Fruit fly (Drosophila melanogaster) whole organism, prepupa: ENCODE results near the gene CG5071.

Source experiments
- Blimp-1 ChIP-seq: fragments of 200-800 bp; sonication (Bioruptor generic); optimal IDR thresholded peaks from 3 replicates; lab custom pipeline; 2017; ENCODE audit warnings: missing biosample characterization, missing genetic modification characterization, mild to moderate bottlenecking, moderate library complexity, missing genetic modification reagents
- CG10631 ChIP-seq: fragments of 200-800 bp; sonication (Bioruptor generic); optimal IDR thresholded peaks from 2 replicates; lab custom pipeline; 2016; ENCODE audit warnings: missing biosample characterization, missing genetic modification characterization
- CG11294 ChIP-seq: fragments of 200-800 bp; sonication (Bioruptor generic); IDR thresholded peaks from 2 replicates; pipeline ENCODE4 v1.3.6; 2022; ENCODE audit warnings: missing biosample characterization, missing genetic modification characterization
- CG15336 ChIP-seq: fragments of 200-800 bp; sonication (Bioruptor generic); IDR thresholded peaks from 2 replicates; pipeline ENCODE4 v1.3.6; 2022; ENCODE audit warnings: missing biosample characterization, missing genetic modification characterization
- CG1621 ChIP-seq: fragments of 200-800 bp; sonication (Bioruptor generic); optimal IDR thresholded peaks from 3 replicates; lab custom pipeline; 2018; ENCODE audit warnings: missing biosample characterization, mild to moderate bottlenecking, missing genetic modification characterization
- CG3032 ChIP-seq: fragments of 200-800 bp; optimal IDR thresholded peaks from 2 replicates; lab custom pipeline; 2019; ENCODE audit warnings: missing biosample characterization, mild to moderate bottlenecking, missing genetic modification characterization, moderate library complexity
- CG31627 ChIP-seq: fragments of 200-800 bp; sonication (Bioruptor generic); optimal IDR thresholded peaks from 3 replicates; lab custom pipeline; 2016; ENCODE audit warnings: missing biosample characterization, missing genetic modification characterization
- CG34406 ChIP-seq: fragments of 200-800 bp; sonication (Bioruptor generic); optimal IDR thresholded peaks from 3 replicates; lab custom pipeline; 2016; ENCODE audit warnings: missing biosample characterization, missing genetic modification characterization
- CG3919 ChIP-seq: fragments of 200-800 bp; sonication (Bioruptor generic); optimal IDR thresholded peaks from 3 replicates; lab custom pipeline; 2016; ENCODE audit warnings: missing biosample characterization, missing genetic modification characterization
- CG4318 ChIP-seq: fragments of 200-800 bp; sonication (Bioruptor generic); optimal IDR thresholded peaks from 3 replicates; lab custom pipeline; 2017; ENCODE audit warnings: missing biosample characterization, mild to moderate bottlenecking, missing genetic modification characterization
- CG6163 ChIP-seq: fragments of 200-800 bp; sonication (Bioruptor generic); IDR thresholded peaks from 3 replicates; pipeline ENCODE4 v1.3.6; 2022; ENCODE audit warnings: missing biosample characterization, missing genetic modification characterization
- CG6276 ChIP-seq: fragments of 200-800 bp; sonication (Bioruptor generic); optimal IDR thresholded peaks from 2 replicates; lab custom pipeline; 2017; ENCODE audit warnings: missing biosample characterization, mild to moderate bottlenecking, missing genetic modification characterization
- CG6792 ChIP-seq: fragments of 200-800 bp; sonication (Bioruptor generic); optimal IDR thresholded peaks from 3 replicates; lab custom pipeline; 2016; ENCODE audit warnings: missing biosample characterization, missing genetic modification characterization
- CG6808 ChIP-seq: fragments of 200-800 bp; sonication (Bioruptor generic); optimal IDR thresholded peaks from 3 replicates; lab custom pipeline; 2017; ENCODE audit warnings: missing biosample characterization, missing genetic modification characterization, mild to moderate bottlenecking, moderate library complexity, missing genetic modification reagents
- CG6854 ChIP-seq: fragments of 200-800 bp; sonication (Bioruptor generic); optimal IDR thresholded peaks from 2 replicates; lab custom pipeline; 2017; ENCODE audit warnings: missing biosample characterization, mild to moderate bottlenecking, missing genetic modification characterization
- CG7368 ChIP-seq: fragments of 200-800 bp; sonication (Bioruptor generic); optimal IDR thresholded peaks from 3 replicates; lab custom pipeline; 2016; ENCODE audit warnings: missing biosample characterization, missing genetic modification characterization
- CG8319 ChIP-seq: fragments of 200-800 bp; sonication (Bioruptor generic); optimal IDR thresholded peaks from 3 replicates; lab custom pipeline; 2016; ENCODE audit warnings: missing biosample characterization, missing genetic modification characterization
- CG9139 ChIP-seq: fragments of 200-800 bp; sonication (Bioruptor generic); optimal IDR thresholded peaks from 3 replicates; lab custom pipeline; 2017; ENCODE audit warnings: missing biosample characterization, mild to moderate bottlenecking, missing genetic modification characterization
- Eip75B ChIP-seq: fragments of 200-800 bp; sonication (Bioruptor generic); optimal IDR thresholded peaks from 3 replicates; lab custom pipeline; 2016; ENCODE audit warnings: missing biosample characterization, missing genetic modification characterization
- Eip78C ChIP-seq: fragments of 200-800 bp; sonication (Bioruptor generic); peaks from one replicate; lab custom pipeline; 2016; ENCODE audit warnings: missing biosample characterization, missing genetic modification characterization
- Eip93F ChIP-seq: fragments of 200-800 bp; sonication (Bioruptor generic); optimal IDR thresholded peaks from 2 replicates; lab custom pipeline; 2016; ENCODE audit warnings: missing biosample characterization, mild to moderate bottlenecking, missing genetic modification characterization
- Ets21C ChIP-seq: fragments of 200-800 bp; sonication (Bioruptor generic); optimal IDR thresholded peaks from 3 replicates; lab custom pipeline; 2016; ENCODE audit warnings: missing biosample characterization, missing genetic modification characterization
- Ets96B ChIP-seq: fragments of 200-800 bp; optimal IDR thresholded peaks from 2 replicates; lab custom pipeline; 2019; ENCODE audit warnings: missing biosample characterization, mild to moderate bottlenecking, missing genetic modification characterization, moderate library complexity
- Gug ChIP-seq: fragments of 200-800 bp; sonication (Bioruptor generic); IDR thresholded peaks from 2 replicates; pipeline ENCODE4 v1.3.6; 2022; ENCODE audit warnings: missing biosample characterization, missing genetic modification characterization
- Hr38 ChIP-seq: sonication (Bioruptor generic); optimal IDR thresholded peaks from 2 replicates; lab custom pipeline; 2016; ENCODE audit warnings: missing biosample characterization, missing genetic modification characterization
- Hr39 ChIP-seq: fragments of 200-800 bp; sonication (Bioruptor generic); optimal IDR thresholded peaks from 2 replicates; lab custom pipeline; 2016; ENCODE audit warnings: missing biosample characterization, missing genetic modification characterization
- Hr4 ChIP-seq: fragments of 200-800 bp; sonication (Bioruptor generic); optimal IDR thresholded peaks from 3 replicates; lab custom pipeline; 2016; ENCODE audit warnings: missing biosample characterization, missing genetic modification characterization
- OdsH ChIP-seq: fragments of 200-800 bp; sonication (Bioruptor generic); optimal IDR thresholded peaks from 3 replicates; lab custom pipeline; 2016; ENCODE audit warnings: missing biosample characterization, missing genetic modification characterization
- Sox102F ChIP-seq: fragments of 200-800 bp; sonication (Bioruptor generic); optimal IDR thresholded peaks from 2 replicates; lab custom pipeline; 2016; ENCODE audit warnings: missing biosample characterization, mild to moderate bottlenecking, missing genetic modification characterization
- Sox14 ChIP-seq: fragments of 200-800 bp; sonication (Bioruptor generic); optimal IDR thresholded peaks from 3 replicates; lab custom pipeline; 2016; ENCODE audit warnings: missing biosample characterization, missing genetic modification characterization
- Sox15 ChIP-seq: fragments of 200-800 bp; sonication (Bioruptor generic); optimal IDR thresholded peaks from 3 replicates; lab custom pipeline; 2016; ENCODE audit warnings: missing biosample characterization, missing genetic modification characterization
- achi ChIP-seq: fragments of 200-800 bp; sonication (Bioruptor generic); optimal IDR thresholded peaks from 3 replicates; lab custom pipeline; 2016; ENCODE audit warnings: missing biosample characterization, missing genetic modification characterization
- acj6 ChIP-seq: fragments of 200-800 bp; sonication (Bioruptor generic); optimal IDR thresholded peaks from 3 replicates; lab custom pipeline; 2016; ENCODE audit warnings: missing biosample characterization, missing genetic modification characterization
- dac ChIP-seq: fragments of 200-800 bp; sonication (Bioruptor generic); optimal IDR thresholded peaks from 2 replicates; lab custom pipeline; 2017; ENCODE audit warnings: missing biosample characterization, mild to moderate bottlenecking, missing genetic modification characterization
- dsx ChIP-seq: fragments of 200-800 bp; optimal IDR thresholded peaks from 3 replicates; lab custom pipeline; 2019; ENCODE audit warnings: missing biosample characterization, mild to moderate bottlenecking, missing genetic modification characterization, moderate library complexity; ENCODE audit not compliant: poor library complexity, severe bottlenecking
- eg ChIP-seq: fragments of 200-800 bp; sonication (Bioruptor generic); IDR thresholded peaks from 3 replicates; pipeline ENCODE4 v1.3.6; 2022; ENCODE audit warnings: missing biosample characterization, missing genetic modification characterization
- esn ChIP-seq: fragments of 200-800 bp; sonication (Bioruptor generic); optimal IDR thresholded peaks from 2 replicates; lab custom pipeline; 2016; ENCODE audit warnings: missing biosample characterization, mild to moderate bottlenecking, missing genetic modification characterization, moderate library complexity
- fd59A ChIP-seq: fragments of 200-800 bp; sonication (Bioruptor generic); optimal IDR thresholded peaks from 2 replicates; lab custom pipeline; 2017; ENCODE audit warnings: missing biosample characterization, mild to moderate bottlenecking, missing genetic modification characterization, missing genetic modification reagents
- fd85E ChIP-seq: fragments of 200-800 bp; sonication (Bioruptor generic); optimal IDR thresholded peaks from 3 replicates; lab custom pipeline; 2016; ENCODE audit warnings: missing biosample characterization, missing genetic modification characterization
- lz ChIP-seq: fragments of 200-800 bp; sonication (Bioruptor generic); optimal IDR thresholded peaks from 3 replicates; lab custom pipeline; 2016; ENCODE audit warnings: missing biosample characterization, missing genetic modification characterization
- net ChIP-seq: fragments of 200-800 bp; sonication (Bioruptor generic); optimal IDR thresholded peaks from 3 replicates; lab custom pipeline; 2016; ENCODE audit warnings: missing biosample characterization, missing genetic modification characterization
- pdm3 ChIP-seq: fragments of 200-800 bp; sonication (Bioruptor generic); optimal IDR thresholded peaks from 3 replicates; lab custom pipeline; 2016; ENCODE audit warnings: missing biosample characterization, missing genetic modification characterization
- salr ChIP-seq, 2 experiments: fragments of 200-800 bp; sonication (Bioruptor generic); optimal IDR thresholded peaks; 3 replicates each; lab custom pipeline; 2016 to 2018; ENCODE audit warnings: missing biosample characterization in 2 of 2, missing genetic modification characterization in 2 of 2, mild to moderate bottlenecking in 1 of 2
- spab ChIP-seq: fragments of 200-800 bp; sonication (Bioruptor generic); optimal IDR thresholded peaks from 2 replicates; lab custom pipeline; 2017; ENCODE audit warnings: missing biosample characterization, mild to moderate bottlenecking, missing genetic modification characterization, missing genetic modification reagents
- vri ChIP-seq: fragments of 200-800 bp; sonication (Bioruptor generic); optimal IDR thresholded peaks from 3 replicates; lab custom pipeline; 2016; ENCODE audit warnings: missing biosample characterization, mild to moderate bottlenecking, missing genetic modification characterization

Gene CG5071

DNA sequence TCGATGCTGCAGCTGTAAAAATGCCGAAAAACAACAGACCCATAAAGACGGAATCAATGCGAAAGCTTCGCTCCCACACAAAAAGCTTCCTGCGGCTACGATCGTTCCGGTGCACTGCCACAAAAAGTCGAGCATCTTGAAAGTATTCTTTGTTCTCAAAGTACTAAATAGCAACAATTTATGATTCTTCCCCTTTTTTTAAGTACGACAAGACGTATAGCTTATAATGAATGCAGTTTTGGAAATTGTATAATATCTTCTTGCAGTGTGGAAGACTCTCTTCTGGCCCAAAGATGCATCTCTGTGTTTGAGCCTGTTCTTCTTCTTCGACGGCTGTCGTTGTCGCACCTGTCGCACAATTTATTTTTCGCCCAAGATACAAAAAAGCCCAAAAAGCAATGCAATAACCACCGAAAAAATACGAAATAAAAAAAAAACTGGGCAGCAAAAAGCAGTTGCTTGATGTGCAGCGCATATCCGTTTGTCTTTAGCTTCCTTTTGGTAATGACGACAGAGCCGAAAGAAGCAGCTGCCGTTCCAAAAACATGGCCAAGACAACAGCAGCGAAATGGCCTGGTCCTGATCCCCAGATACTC is 15.7 kb downstream of the CG5071 start (continued):
- TF ChIP-seq Eip78C (peak; percentile 83), CG6792 (GFP tag; lab: Kevin White, UChicago) (peak; percentile 74), Blimp-1 (GFP tag; lab: Kevin White, UChicago) (peak; percentile 66), OdsH (peak; percentile 70), CG6276 (GFP tag; lab: Kevin White, UChicago) (no peak), Eip75B (GFP tag; lab: Kevin White, UChicago) (peak; percentile 63), CG6808 (no peak), esn (GFP tag; lab: Kevin White, UChicago) (peak; percentile 91), CG4318 (no peak), Sox102F (GFP tag; lab: Kevin White, UChicago) (peak; percentile 86), lz (GFP tag; lab: Kevin White, UChicago) (peak; percentile 81), fd59A (GFP tag; lab: Kevin White, UChicago) (no peak), eg (GFP tag; lab: Robert Waterston, UW) (0 out of 3 replicates have a peak, but pooled peaks have one; percentile 17), dac (GFP tag; lab: Kevin White, UChicago) (no peak), CG8319 (GFP tag; lab: Kevin White, UChicago) (peak; percentile 49), CG34406 (GFP tag; lab: Kevin White, UChicago) (peak; percentile 68), CG3919 (GFP tag; lab: Kevin White, UChicago) (peak; percentile 80), CG10631 (GFP tag; lab: Kevin White, UChicago) (peak; percentile 42), CG6163 (peak; percentile 63; the same call in 2 of the 3 replicates), CG1621 (no peak)
- TF ChIP-seq, all 60 proteins: peak for 38

DNA sequence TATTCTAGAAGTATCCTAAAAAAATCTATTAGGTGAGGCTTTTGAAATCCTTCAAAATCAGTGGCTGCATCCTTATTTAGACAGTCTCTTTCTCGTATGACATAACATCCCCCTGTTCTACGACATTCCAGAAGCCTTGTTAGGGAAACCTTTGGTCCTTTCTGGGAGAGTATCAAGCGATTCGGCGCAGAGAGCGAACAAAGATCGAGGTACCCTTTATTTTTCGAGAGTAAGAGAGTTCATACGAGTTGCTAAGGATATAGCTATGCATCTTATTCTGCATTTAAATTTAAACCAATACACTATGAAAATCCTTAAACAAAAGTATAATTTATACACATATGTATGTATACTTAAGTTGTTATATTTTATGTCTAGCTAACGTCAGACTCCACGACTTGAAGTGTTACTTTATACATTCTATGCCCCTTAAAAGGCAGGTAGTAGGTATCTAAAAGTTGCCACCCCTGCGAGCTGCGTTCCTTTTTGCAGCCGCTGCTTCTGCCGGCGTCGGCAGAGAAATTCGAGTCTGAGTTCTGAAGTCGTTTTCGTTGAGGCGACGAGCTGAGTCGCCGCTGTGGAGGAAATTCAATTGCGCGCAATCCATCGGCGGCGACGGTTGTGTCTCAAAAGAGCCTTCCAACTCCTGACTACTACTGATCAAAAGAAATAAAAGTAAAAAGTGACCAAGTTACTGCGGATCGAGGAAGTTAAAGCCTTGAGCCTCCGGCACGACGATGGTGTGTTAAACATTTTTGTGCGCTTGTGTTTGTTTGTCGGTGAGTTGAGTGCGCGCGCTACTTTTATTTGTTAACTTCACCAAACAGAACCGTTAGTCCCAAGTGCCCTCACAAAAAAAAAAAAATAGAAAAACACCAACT is 19.3 kb downstream of the CG5071 start, which contains the start of gene jigr1:
Gene jigr1, plus strand, starts transcription at position 550 of the 881 bp plus-strand sequence.
- TF ChIP-seq CG15336 (GFP tag; lab: Robert Waterston, UW) (0 out of 2 replicates have a peak, but pooled peaks have one; percentile 7), CG9139 (GFP tag; lab: Kevin White, UChicago) (peak; percentile 57), dsx (GFP tag; lab: Kevin White, UChicago) (peak; percentile 68), Sox14 (GFP tag; lab: Kevin White, UChicago) (peak; percentile 73), dac (GFP tag; lab: Kevin White, UChicago) (no peak), CG31627 (peak; percentile 77), achi (peak; percentile 71), Hr4 (GFP tag; lab: Kevin White, UChicago) (peak; percentile 2), pdm3 (GFP tag; lab: Kevin White, UChicago) (peak; percentile 63), lz (GFP tag; lab: Kevin White, UChicago) (peak; percentile 68), eg (GFP tag; lab: Robert Waterston, UW) (no peak), net (GFP tag; lab: Kevin White, UChicago) (peak; percentile 42), fd59A (GFP tag; lab: Kevin White, UChicago) (peak; percentile 49), Eip93F (GFP tag; lab: Kevin White, UChicago) (peak; percentile 24), CG11294 (no peak), salr (GFP tag; optimal IDR thresholded peaks at IDR 0.05; lab: Kevin White, UChicago) (peak; percentile 3 to 31), esn (GFP tag; lab: Kevin White, UChicago) (peak; percentile 84), acj6 (GFP tag; lab: Kevin White, UChicago) (peak; percentile 75), Ets96B (tag; lab: Kevin White, UChicago) (peak; percentile 62), Ets21C (peak; percentile 55), vri (GFP tag; lab: Kevin White, UChicago) (peak; percentile 71), CG6854 (GFP tag; lab: Kevin White, UChicago) (peak; percentile 28), spab (peak; percentile 53), CG6792 (GFP tag; lab: Kevin White, UChicago) (peak; percentile 64), fd85E (GFP tag; lab: Kevin White, UChicago) (no peak), CG8319 (GFP tag; lab: Kevin White, UChicago) (no peak), Sox15 (GFP tag; lab: Kevin White, UChicago) (peak; percentile 21), Gug (GFP tag; lab: Robert Waterston, UW) (no peak), Eip78C (peak; percentile 92), Hr38 (GFP tag; lab: Kevin White, UChicago) (no peak), CG4318 (no peak), CG34406 (GFP tag; lab: Kevin White, UChicago) (peak; percentile 44), CG6163 (peak; percentile 41; the same call in 1 of the 3 replicates), CG7368 (peak; percentile 54), CG3032 (peak; percentile 58), Sox102F (GFP tag; lab: Kevin White, UChicago) (peak; percentile 82), Hr39 (GFP tag; lab: Kevin White, UChicago) (peak; percentile 66), CG3919 (GFP tag; lab: Kevin White, UChicago) (peak; percentile 75)
